Fruit fly (Drosophila melanogaster): ENCODE measurements around the gene Poc1.

dm6 chr3L:13389834-13390233 is at the start of gene Poc1:
- TF ChIP-seq Mnt (GFP tag; optimal IDR thresholded peaks at IDR 0.05): no peak
- no peak for TF ChIP-seq kay (GFP tag; ENCODE audit: borderline replicate concordance)
- TF ChIP-seq tj (GFP tag; optimal IDR thresholded peaks at IDR 0.05): no peak
- no peak for TF ChIP-seq CG7101 (tag; optimal IDR thresholded peaks at IDR 0.05)
- TF ChIP-seq bab1 (GFP tag; optimal IDR thresholded peaks at IDR 0.05): no peak
- TF ChIP-seq CG12768 (GFP tag; optimal IDR thresholded peaks at IDR 0.05): no peak
- TF ChIP-seq toe (GFP tag; optimal IDR thresholded peaks at IDR 0.05): no peak
- TF ChIP-seq Hr96 (GFP tag; optimal IDR thresholded peaks at IDR 0.05): no peak
- TF ChIP-seq Clk (GFP tag; optimal IDR thresholded peaks at IDR 0.05): no peak
- no peak for TF ChIP-seq CG33017 (tag; optimal IDR thresholded peaks at IDR 0.05)
- TF ChIP-seq pad (GFP tag; optimal IDR thresholded peaks at IDR 0.05): no peak
- TF ChIP-seq CG5204 (GFP tag; optimal IDR thresholded peaks at IDR 0.05): no peak
